Worm (Caenorhabditis elegans) whole organism, L1 larva: ENCODE measurements around the gene klc-2.

Source experiments
- C04F5.9 ChIP-seq: sonication (generic microtip); optimal IDR thresholded peaks from 2 replicates; lab custom pipeline; 2016; ENCODE audit warnings: missing genetic modification characterization, missing compliant biosample characterization
- C16A3.4 ChIP-seq: fragments of 150-350 bp; optimal IDR thresholded peaks from 2 replicates; lab custom pipeline; 2014; ENCODE audit warnings: missing biosample characterization, missing genetic modification characterization
- C34B4.2 ChIP-seq: sonication (generic microtip); optimal IDR thresholded peaks from 2 replicates; lab custom pipeline; 2017; ENCODE audit warnings: mild to moderate bottlenecking, missing genetic modification characterization, missing compliant biosample characterization
- F16B12.6 ChIP-seq: fragments of 150-350 bp; optimal IDR thresholded peaks from 2 replicates; lab custom pipeline; 2014; ENCODE audit warnings: missing biosample characterization, missing genetic modification characterization
- aha-1 ChIP-seq: fragments of 150-350 bp; optimal IDR thresholded peaks from 2 replicates; lab custom pipeline; 2014; ENCODE audit warnings: missing biosample characterization, missing genetic modification characterization
- alr-1 ChIP-seq: fragments of 200-800 bp; sonication (Bioruptor generic); optimal IDR thresholded peaks from 2 replicates; lab custom pipeline; 2018; ENCODE audit warnings: borderline replicate concordance, mild to moderate bottlenecking, missing genetic modification characterization, missing compliant biosample characterization
- blmp-1 ChIP-seq: fragments of 150-350 bp; optimal IDR thresholded peaks from 2 replicates; lab custom pipeline; 2014; ENCODE audit warnings: missing biosample characterization, missing genetic modification characterization
- ceh-63 ChIP-seq: fragments of 200-800 bp; sonication (Bioruptor generic); optimal IDR thresholded peaks from 2 replicates; lab custom pipeline; 2018; ENCODE audit warnings: mild to moderate bottlenecking, missing genetic modification characterization, missing compliant biosample characterization
- ceh-82 ChIP-seq, 3 experiments: fragments of 150-350 bp in 1 of 3; sonication (generic microtip) in 2 of 3; optimal IDR thresholded peaks; 2 replicates each; lab custom pipeline; 2014 to 2017; ENCODE audit warnings: missing biosample characterization in 3 of 3, missing genetic modification characterization in 3 of 3
- ceh-90 ChIP-seq: sonication (generic microtip); optimal IDR thresholded peaks from 2 replicates; lab custom pipeline; 2016; ENCODE audit warnings: missing genetic modification characterization, missing compliant biosample characterization
- ces-1 ChIP-seq: fragments of 150-350 bp; optimal IDR thresholded peaks from 2 replicates; lab custom pipeline; 2014; ENCODE audit warnings: missing biosample characterization, missing genetic modification reagents, missing genetic modification characterization
- efl-1 ChIP-seq, 4 experiments: fragments of 150-350 bp; optimal IDR thresholded peaks in 3 of 4; peaks in 1 of 4; 1 replicate in 1 of 4; 2 replicates in 3 of 4; lab custom pipeline; 2014; ENCODE audit warnings: missing biosample characterization in 2 of 4, missing genetic modification characterization in 2 of 4, missing genetic modification reagents in 2 of 4
- efl-3 ChIP-seq: fragments of 200-800 bp; sonication (Bioruptor generic); optimal IDR thresholded peaks from 2 replicates; lab custom pipeline; 2018; ENCODE audit warnings: mild to moderate bottlenecking, missing genetic modification characterization, missing compliant biosample characterization
- egl-13 ChIP-seq: sonication (generic microtip); optimal IDR thresholded peaks from 2 replicates; lab custom pipeline; 2016; ENCODE audit warnings: missing genotype, missing genetic modification reagents, missing genetic modification characterization, missing compliant biosample characterization
- egl-27 ChIP-seq, 2 experiments: fragments of 150-350 bp in 1 of 2; sonication (generic microtip); optimal IDR thresholded peaks; 3 replicates each; lab custom pipeline; 2017 to 2018; ENCODE audit warnings: missing biosample characterization in 2 of 2, missing genetic modification characterization in 2 of 2, missing genetic modification reagents in 2 of 2
- elt-2 ChIP-seq: sonication (generic microtip); optimal IDR thresholded peaks from 2 replicates; lab custom pipeline; 2016; ENCODE audit warnings: missing genetic modification characterization, mild to moderate bottlenecking, inconsistent platforms, missing compliant biosample characterization, missing genetic modification reagents
- fkh-10 ChIP-seq: sonication (generic microtip); optimal IDR thresholded peaks from 2 replicates; lab custom pipeline; 2017; ENCODE audit warnings: missing biosample characterization, missing genetic modification reagents, missing genetic modification characterization
- fkh-4 ChIP-seq: sonication (generic microtip); optimal IDR thresholded peaks from 2 replicates; lab custom pipeline; 2016; ENCODE audit warnings: missing compliant biosample characterization, missing genetic modification characterization, borderline replicate concordance
- hpl-2 ChIP-seq: fragments of 150-350 bp; optimal IDR thresholded peaks from 2 replicates; lab custom pipeline; 2014; ENCODE audit warnings: missing biosample characterization, missing genetic modification reagents, missing genetic modification characterization
- irx-1 ChIP-seq: sonication (generic microtip); optimal IDR thresholded peaks from 2 replicates; lab custom pipeline; 2016; ENCODE audit warnings: missing genetic modification characterization, missing compliant biosample characterization
- isw-1 ChIP-seq: fragments of 200-800 bp; sonication (Bioruptor generic); IDR thresholded peaks from 2 replicates; pipeline ENCODE4 v1.3.6; 2022; ENCODE audit warnings: missing genetic modification characterization, missing compliant biosample characterization
- jun-1 ChIP-seq: fragments of 150-350 bp; optimal IDR thresholded peaks from 2 replicates; lab custom pipeline; 2014; ENCODE audit warnings: missing biosample characterization, missing genetic modification reagents, missing genetic modification characterization
- lin-35 ChIP-seq, 2 experiments: fragments of 150-350 bp; optimal IDR thresholded peaks; 2 replicates each; lab custom pipeline; 2014; ENCODE audit warnings: missing biosample characterization in 2 of 2, missing genetic modification characterization in 2 of 2, missing genetic modification reagents in 2 of 2
- lsy-2 ChIP-seq, 2 experiments: fragments of 150-350 bp; optimal IDR thresholded peaks; 2 replicates each; lab custom pipeline; 2014; ENCODE audit warnings: missing biosample characterization in 2 of 2, missing genetic modification characterization in 2 of 2
- mep-1 ChIP-seq: fragments of 150-350 bp; optimal IDR thresholded peaks from 2 replicates; lab custom pipeline; 2014; ENCODE audit warnings: missing biosample characterization, missing genetic modification characterization
- nhr-11 ChIP-seq: fragments of 150-350 bp; optimal IDR thresholded peaks from 2 replicates; lab custom pipeline; 2014; ENCODE audit warnings: missing biosample characterization, missing genetic modification characterization
- nhr-19 ChIP-seq: fragments of 200-800 bp; sonication (Bioruptor generic); conservative IDR thresholded peaks from 2 replicates; pipeline ENCODE4 v1.3.6; 2022; ENCODE audit warnings: missing genetic modification characterization, missing compliant biosample characterization
- nhr-20 ChIP-seq: sonication (generic microtip); optimal IDR thresholded peaks from 2 replicates; lab custom pipeline; 2016; ENCODE audit warnings: mild to moderate bottlenecking, missing genetic modification characterization, missing compliant biosample characterization
- nhr-237 ChIP-seq: fragments of 150-350 bp; optimal IDR thresholded peaks from 2 replicates; lab custom pipeline; 2014; ENCODE audit warnings: missing biosample characterization, missing genetic modification characterization
- nhr-28 ChIP-seq: fragments of 150-350 bp; optimal IDR thresholded peaks from 2 replicates; lab custom pipeline; 2014; ENCODE audit warnings: missing biosample characterization, missing genetic modification characterization
- nhr-47 ChIP-seq: sonication (generic microtip); optimal IDR thresholded peaks from 2 replicates; lab custom pipeline; 2016; ENCODE audit warnings: mild to moderate bottlenecking, missing genetic modification characterization, moderate library complexity, missing compliant biosample characterization
- nhr-76 ChIP-seq: sonication (generic microtip); optimal IDR thresholded peaks from 2 replicates; lab custom pipeline; 2017; ENCODE audit warnings: missing biosample characterization, missing genetic modification characterization
- nhr-85 ChIP-seq: sonication (generic microtip); peaks from one replicate; lab custom pipeline; 2016; ENCODE audit warnings: missing genetic modification characterization, inconsistent platforms, missing compliant biosample characterization
- pag-3 ChIP-seq: sonication (generic microtip); optimal IDR thresholded peaks from 2 replicates; lab custom pipeline; 2017; ENCODE audit warnings: missing genetic modification characterization, mild to moderate bottlenecking, missing compliant biosample characterization, antibody characterized with exemption, borderline replicate concordance; ENCODE audit not compliant: insufficient read depth
- pax-3 ChIP-seq: fragments of 200-800 bp; sonication (Bioruptor generic); optimal IDR thresholded peaks from 2 replicates; lab custom pipeline; 2018; ENCODE audit warnings: mild to moderate bottlenecking, missing genetic modification characterization, moderate library complexity, missing compliant biosample characterization
- pqm-1 ChIP-seq: sonication (generic microtip); optimal IDR thresholded peaks from 3 replicates; lab custom pipeline; 2017; ENCODE audit warnings: missing biosample characterization, missing genetic modification characterization
- rnt-1 ChIP-seq: sonication (generic microtip); optimal IDR thresholded peaks from 2 replicates; lab custom pipeline; 2016; ENCODE audit warnings: mild to moderate bottlenecking, missing genetic modification characterization, moderate library complexity, missing compliant biosample characterization
- skn-1 ChIP-seq: fragments of 150-350 bp; optimal IDR thresholded peaks from 2 replicates; lab custom pipeline; 2014; ENCODE audit warnings: missing biosample characterization, missing genetic modification characterization
- snpc-4 ChIP-seq: fragments of 150-350 bp; optimal IDR thresholded peaks from 2 replicates; lab custom pipeline; 2014; ENCODE audit warnings: missing biosample characterization, missing genetic modification characterization
- sptf-1 ChIP-seq: fragments of 150-350 bp; optimal IDR thresholded peaks from 2 replicates; lab custom pipeline; 2014; ENCODE audit warnings: missing biosample characterization, missing genetic modification characterization
- sup-37 ChIP-seq: fragments of 200-800 bp; sonication (Bioruptor generic); optimal IDR thresholded peaks from 2 replicates; lab custom pipeline; 2018; ENCODE audit warnings: mild to moderate bottlenecking, missing genetic modification characterization, missing compliant biosample characterization
- unc-130 ChIP-seq: fragments of 150-350 bp; optimal IDR thresholded peaks from 2 replicates; lab custom pipeline; 2017; ENCODE audit warnings: missing biosample characterization, missing genetic modification characterization, inconsistent platforms
- unc-30 ChIP-seq: sonication (generic microtip); optimal IDR thresholded peaks from 2 replicates; lab custom pipeline; 2017; ENCODE audit warnings: missing biosample characterization, missing genetic modification characterization
- unc-86 ChIP-seq: sonication (generic microtip); optimal IDR thresholded peaks from 2 replicates; lab custom pipeline; 2016; ENCODE audit warnings: missing genetic modification characterization, missing compliant biosample characterization
- unc-98 ChIP-seq: fragments of 200-800 bp; sonication (Bioruptor generic); IDR thresholded peaks from 2 replicates; pipeline ENCODE4 v1.3.6; 2022; ENCODE audit warnings: missing genetic modification characterization, missing compliant biosample characterization
- zag-1 ChIP-seq: fragments of 150-350 bp; optimal IDR thresholded peaks from 2 replicates; lab custom pipeline; 2014; ENCODE audit warnings: missing biosample characterization, missing genetic modification characterization
- zip-4 ChIP-seq: fragments of 200-800 bp; sonication (Bioruptor generic); optimal IDR thresholded peaks from 2 replicates; lab custom pipeline; 2018; ENCODE audit warnings: mild to moderate bottlenecking, missing genetic modification characterization, moderate library complexity, missing compliant biosample characterization

Gene klc-2

DNA sequence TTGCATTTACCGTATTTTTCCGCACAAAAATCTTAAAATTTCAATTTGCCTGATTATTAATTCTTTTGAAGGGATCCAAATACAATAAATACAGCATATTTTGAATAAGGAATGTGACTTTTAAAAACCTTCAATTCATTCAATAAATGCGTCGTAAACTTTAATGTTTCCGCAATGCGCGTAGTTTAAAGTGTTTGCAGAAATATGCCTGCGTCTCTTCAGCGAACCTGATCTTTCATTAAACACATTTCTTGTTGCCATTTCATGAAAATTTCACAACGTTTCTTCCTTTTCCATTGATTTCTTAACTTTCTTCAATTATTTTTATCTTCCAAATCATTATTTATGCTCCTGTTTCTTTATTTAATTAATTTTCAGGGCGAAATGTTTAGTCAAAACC lies 11.1 kb upstream of the klc-2 start, which contains the start of gene vps-37 (continued):
- TF ChIP-seq F16B12.6 (tag; lab: Kevin White, UChicago), result peak; percentile 99
- TF ChIP-seq isw-1, result peak; percentile 61; the same call in 1 of the 2 replicates
- TF ChIP-seq C16A3.4, result peak; percentile 87
- no peak for TF ChIP-seq sup-37 (GFP tag; lab: Kevin White, UChicago)
- TF ChIP-seq, all 84 proteins: peak for 52

ce11 chrV:5591887-5592286 lies 10.7 kb upstream of the klc-2 start:
- TF ChIP-seq zag-1 (tag; lab: Kevin White, UChicago) (no peak), skn-1 (tag; lab: Kevin White, UChicago) (no peak), nhr-237 (tag; lab: Kevin White, UChicago) (no peak), pax-3 (tag; lab: Kevin White, UChicago) (no peak)

DNA sequence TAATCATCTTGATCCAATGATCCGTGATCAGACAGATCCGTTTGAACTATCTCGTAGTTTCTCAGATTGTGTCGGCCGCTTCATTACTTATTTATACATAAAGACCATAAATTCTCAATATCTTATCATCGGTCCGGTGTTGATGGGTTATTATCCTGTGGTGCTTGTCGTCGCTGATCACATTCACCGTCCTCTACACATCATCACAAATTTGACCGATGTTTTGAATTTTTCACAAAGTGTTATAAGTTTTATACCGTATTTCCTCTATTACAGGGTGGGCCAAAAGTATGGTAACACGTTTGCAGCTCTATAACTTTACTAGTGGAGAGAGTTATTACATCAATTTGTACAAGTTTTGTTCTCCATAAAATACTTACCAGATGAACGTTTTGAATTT lies 6.7 kb upstream of the klc-2 start:
- TF ChIP-seq C16A3.4 (no peak), alr-1 (tag; lab: Kevin White, UChicago) (no peak), nhr-20 (no peak), zip-4 (no peak), nhr-76 (no peak), unc-30 (tag; lab: Kevin White, UChicago) (no peak), elt-2 (tag; lab: Kevin White, UChicago) (no peak), blmp-1 (no peak), nhr-47 (tag; lab: Kevin White, UChicago) (no peak), unc-86 (no peak), irx-1 (tag; lab: Kevin White, UChicago) (no peak), nhr-11 (tag; lab: Kevin White, UChicago) (no peak), nhr-85 (no peak), fkh-10 (GFP tag; lab: Kevin White, UChicago) (no peak), ceh-90 (no peak), skn-1 (tag; lab: Kevin White, UChicago) (no peak), nhr-28 (no peak)

DNA sequence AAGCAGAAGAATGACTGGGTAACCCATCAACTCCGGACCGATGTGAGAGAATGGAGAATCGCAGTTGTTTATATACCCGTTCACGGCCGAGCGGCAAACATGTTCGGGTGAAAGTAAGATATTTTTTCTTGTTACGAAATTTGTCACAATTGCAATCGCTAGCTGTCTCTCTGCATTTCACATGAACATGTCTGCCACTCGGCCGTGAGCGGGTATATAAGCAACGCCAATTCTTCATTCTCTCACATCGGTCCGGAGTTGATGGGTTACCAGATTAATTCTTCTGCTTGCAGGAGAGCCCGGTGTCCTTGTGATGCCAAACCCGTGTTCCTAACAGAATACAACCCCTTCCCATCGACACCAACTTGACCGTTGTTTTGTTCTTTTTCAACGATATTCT lies 5.8 kb upstream of the klc-2 start:
- TF ChIP-seq nhr-19 (GFP tag; lab: Robert Waterston, UW), result 0 out of 2 replicates have a peak, but pooled peaks have one; percentile 11
- TF ChIP-seq jun-1 (tag; lab: Kevin White, UChicago), result no peak
- no peak for TF ChIP-seq sptf-1
- no peak for TF ChIP-seq nhr-28
- TF ChIP-seq F16B12.6 (tag; lab: Kevin White, UChicago), result peak; percentile 35
- peak; percentile 22 for TF ChIP-seq rnt-1 (tag; lab: Kevin White, UChicago)
- TF ChIP-seq unc-98 (GFP tag; lab: Robert Waterston, UW), result no peak
- no peak for TF ChIP-seq ces-1 (GFP tag; lab: Kevin White, UChicago)
- TF ChIP-seq pqm-1 (tag; lab: Kevin White, UChicago), result no peak
- no peak for TF ChIP-seq C04F5.9 (tag; lab: Kevin White, UChicago)
- no peak for TF ChIP-seq hpl-2
- no peak for TF ChIP-seq egl-13
- no peak for TF ChIP-seq irx-1 (tag; lab: Kevin White, UChicago)
- no peak for TF ChIP-seq unc-130 (tag; lab: Kevin White, UChicago)
- TF ChIP-seq efl-1 (optimal IDR thresholded peaks at IDR 0.05; lab: Kevin White, UChicago), result no peak
- TF ChIP-seq efl-1 (GFP tag; optimal IDR thresholded peaks at IDR 0.05 in 1 of 2; lab: Kevin White, UChicago), result peak in 1 of 2 experiments; percentile 65
- TF ChIP-seq fkh-10 (GFP tag; lab: Kevin White, UChicago), result no peak
- no peak for TF ChIP-seq aha-1 (tag; lab: Kevin White, UChicago)
- no peak for TF ChIP-seq fkh-4 (tag; lab: Kevin White, UChicago)
- no peak for TF ChIP-seq nhr-76
- no peak for TF ChIP-seq mep-1
- no peak for TF ChIP-seq alr-1 (tag; lab: Kevin White, UChicago)
- TF ChIP-seq ceh-63 (GFP tag; lab: Kevin White, UChicago), result no peak
- no peak for TF ChIP-seq pag-3 (tag; lab: Kevin White, UChicago)
- peak in 1 of 3 experiments; percentile 8 for TF ChIP-seq ceh-82 (tag; optimal IDR thresholded peaks at IDR 0.05; lab: Kevin White, UChicago)
- no peak for TF ChIP-seq efl-3 (GFP tag; lab: Kevin White, UChicago)
- peak; percentile 95 for TF ChIP-seq snpc-4 (tag; lab: Kevin White, UChicago)
- TF ChIP-seq lsy-2 (tag; optimal IDR thresholded peaks at IDR 0.05; lab: Kevin White, UChicago), result peak in 1 of 2 experiments; percentile 55
- TF ChIP-seq skn-1 (tag; lab: Kevin White, UChicago), result peak; percentile 48
- no peak for TF ChIP-seq egl-27 (tag; optimal IDR thresholded peaks at IDR 0.05; lab: Kevin White, UChicago)
- no peak for TF ChIP-seq lin-35 (GFP tag; optimal IDR thresholded peaks at IDR 0.05; lab: Kevin White, UChicago)
- no peak for TF ChIP-seq nhr-47 (tag; lab: Kevin White, UChicago)
- TF ChIP-seq C34B4.2, result no peak
